Worm (Caenorhabditis elegans) whole organism, young adult: ENCODE data around the gene Y39A1A.21.

Experiments used
- B0035.1 ChIP-seq: sonication (generic microtip); optimal IDR thresholded peaks from 2 replicates; lab custom pipeline; 2016; ENCODE audit warnings: missing genetic modification characterization, mild to moderate bottlenecking, missing compliant biosample characterization, missing genotype, missing genetic modification reagents
- B0336.3 ChIP-seq: fragments of 200-800 bp; sonication (Bioruptor generic); IDR thresholded peaks from 2 replicates; pipeline ENCODE4 v1.3.6; 2022; ENCODE audit warnings: missing genetic modification characterization, missing compliant biosample characterization
- F22D6.2 ChIP-seq: sonication (generic microtip); optimal IDR thresholded peaks from 2 replicates; lab custom pipeline; 2016; ENCODE audit warnings: mild to moderate bottlenecking, missing genetic modification characterization, missing compliant biosample characterization
- K12H6.12 ChIP-seq: fragments of 200-800 bp; sonication (Bioruptor generic); optimal IDR thresholded peaks from 2 replicates; lab custom pipeline; 2018; ENCODE audit warnings: mild to moderate bottlenecking, missing genetic modification characterization, missing compliant biosample characterization
- T07F8.4 ChIP-seq: sonication (generic microtip); optimal IDR thresholded peaks from 2 replicates; lab custom pipeline; 2016; ENCODE audit warnings: mild to moderate bottlenecking, missing genetic modification characterization, moderate library complexity, missing compliant biosample characterization
- Y56A3A.18 ChIP-seq: fragments of 200-800 bp; sonication (Bioruptor generic); IDR thresholded peaks from 2 replicates; pipeline ENCODE4 v1.3.6; 2022; ENCODE audit warnings: missing genetic modification reagents, missing genetic modification characterization, missing compliant biosample characterization
- Y67H2A.10 ChIP-seq: fragments of 200-800 bp; sonication (Bioruptor generic); conservative IDR thresholded peaks from 2 replicates; pipeline ENCODE4 v1.3.6; 2022; ENCODE audit warnings: missing genetic modification reagents, missing genetic modification characterization, missing compliant biosample characterization
- Y79H2A.3 ChIP-seq: fragments of 200-800 bp; sonication (Bioruptor generic); conservative IDR thresholded peaks from 2 replicates; pipeline ENCODE4 v1.3.6; 2022; ENCODE audit warnings: missing genetic modification reagents, missing genetic modification characterization, missing compliant biosample characterization
- ZK185.1 ChIP-seq: sonication (generic microtip); optimal IDR thresholded peaks from 2 replicates; lab custom pipeline; 2016; ENCODE audit warnings: mild to moderate bottlenecking, missing genetic modification characterization, missing compliant biosample characterization; ENCODE audit not compliant: poor library complexity, severe bottlenecking
- ama-1 ChIP-seq, 3 experiments: fragments of 150-350 bp in 1 of 3; sonication (generic microtip) in 2 of 3; optimal IDR thresholded peaks; 2 replicates each; lab custom pipeline; 2014 to 2018; ENCODE audit warnings: missing biosample characterization in 2 of 3, missing genetic modification characterization in 2 of 3, missing genetic modification reagents in 2 of 3
- aptf-2 ChIP-seq: fragments of 200-800 bp; sonication (Bioruptor generic); conservative IDR thresholded peaks from 2 replicates; pipeline ENCODE4 v1.3.6; 2022; ENCODE audit warnings: missing genetic modification reagents, missing genetic modification characterization, missing compliant biosample characterization
- atf-7 ChIP-seq: sonication (generic microtip); optimal IDR thresholded peaks from 2 replicates; lab custom pipeline; 2017; ENCODE audit warnings: mild to moderate bottlenecking, missing genetic modification characterization, missing compliant biosample characterization
- athp-1 ChIP-seq: sonication (generic microtip); optimal IDR thresholded peaks from 2 replicates; lab custom pipeline; 2017; ENCODE audit warnings: mild to moderate bottlenecking, missing genetic modification characterization, missing compliant biosample characterization
- attf-5 ChIP-seq: fragments of 200-800 bp; sonication (Bioruptor generic); optimal IDR thresholded peaks from 2 replicates; lab custom pipeline; 2018; ENCODE audit warnings: mild to moderate bottlenecking, missing genetic modification characterization, missing compliant biosample characterization
- attf-6 ChIP-seq: fragments of 200-800 bp; sonication (Bioruptor generic); IDR thresholded peaks from 2 replicates; pipeline ENCODE4 v1.3.6; 2022; ENCODE audit warnings: missing genetic modification reagents, missing genetic modification characterization, missing compliant biosample characterization
- bed-1 ChIP-seq: fragments of 200-800 bp; sonication (Bioruptor generic); IDR thresholded peaks from 2 replicates; pipeline ENCODE4 v1.3.6; 2022; ENCODE audit warnings: missing genetic modification reagents, missing genetic modification characterization, missing compliant biosample characterization
- cebp-1 ChIP-seq, 2 experiments: fragments of 200-800 bp in 1 of 2; sonication (Bioruptor generic) in 1 of 2; sonication (generic microtip) in 1 of 2; IDR thresholded peaks in 1 of 2; optimal IDR thresholded peaks in 1 of 2; 2 replicates each; pipeline versions ENCODE4 v1.3.6 to Lab custom; 2017 to 2022; ENCODE audit warnings: missing compliant biosample characterization in 2 of 2, missing genetic modification characterization in 2 of 2, mild to moderate bottlenecking in 1 of 2, missing genetic modification reagents in 1 of 2, moderate library complexity in 1 of 2
- ceh-79 ChIP-seq: sonication (generic microtip); optimal IDR thresholded peaks from 2 replicates; lab custom pipeline; 2017; ENCODE audit warnings: mild to moderate bottlenecking, missing genetic modification characterization, missing compliant biosample characterization
- chd-7 ChIP-seq: sonication (generic microtip); optimal IDR thresholded peaks from 2 replicates; lab custom pipeline; 2016; ENCODE audit warnings: mild to moderate bottlenecking, missing genetic modification characterization, moderate library complexity, missing compliant biosample characterization
- die-1 ChIP-seq: sonication (generic microtip); optimal IDR thresholded peaks from 2 replicates; lab custom pipeline; 2016; ENCODE audit warnings: missing genotype, mild to moderate bottlenecking, missing genetic modification characterization, missing compliant biosample characterization
- efl-1 ChIP-seq: fragments of 150-350 bp; optimal IDR thresholded peaks from 2 replicates; lab custom pipeline; 2014; ENCODE audit warnings: missing biosample characterization, missing genetic modification reagents, missing genetic modification characterization
- ekl-4 ChIP-seq: fragments of 200-800 bp; sonication (Bioruptor generic); IDR thresholded peaks from 2 replicates; pipeline ENCODE4 v1.3.6; 2022; ENCODE audit warnings: missing genetic modification reagents, missing genetic modification characterization, missing compliant biosample characterization
- him-1 ChIP-seq: sonication (generic microtip); optimal IDR thresholded peaks from 2 replicates; lab custom pipeline; 2016; ENCODE audit warnings: missing genotype, missing genetic modification reagents, missing genetic modification characterization, missing compliant biosample characterization
- hlh-12 ChIP-seq: sonication (generic microtip); optimal IDR thresholded peaks from 2 replicates; lab custom pipeline; 2016; ENCODE audit warnings: missing genetic modification characterization, missing compliant biosample characterization
- hsf-1 ChIP-seq: fragments of 200-800 bp; sonication (Bioruptor generic); IDR thresholded peaks from 2 replicates; pipeline ENCODE4 v1.3.6; 2022; ENCODE audit warnings: missing genetic modification reagents, missing genetic modification characterization, missing compliant biosample characterization
- lag-1 ChIP-seq: fragments of 200-800 bp; sonication (Bioruptor generic); IDR thresholded peaks from 2 replicates; pipeline ENCODE4 v1.3.6; 2022; ENCODE audit warnings: missing genetic modification reagents, missing genetic modification characterization, missing compliant biosample characterization
- lin-26 ChIP-seq: fragments of 200-800 bp; sonication (Bioruptor generic); IDR thresholded peaks from 2 replicates; pipeline ENCODE4 v1.3.6; 2022; ENCODE audit warnings: missing genetic modification reagents, missing genetic modification characterization, missing compliant biosample characterization
- lsy-27 ChIP-seq: sonication (generic microtip); optimal IDR thresholded peaks from 2 replicates; lab custom pipeline; 2017; ENCODE audit warnings: missing genetic modification characterization, mild to moderate bottlenecking, missing compliant biosample characterization, antibody characterized with exemption, missing genotype, borderline replicate concordance; ENCODE audit not compliant: insufficient read depth
- madf-10 ChIP-seq: sonication (generic microtip); optimal IDR thresholded peaks from 2 replicates; lab custom pipeline; 2016; ENCODE audit warnings: mild to moderate bottlenecking, missing genetic modification characterization, missing compliant biosample characterization
- madf-3 ChIP-seq: fragments of 200-800 bp; sonication (Bioruptor generic); IDR thresholded peaks from 2 replicates; pipeline ENCODE4 v1.3.6; 2022; ENCODE audit warnings: missing genetic modification reagents, missing genetic modification characterization, missing compliant biosample characterization
- madf-8 ChIP-seq: fragments of 200-800 bp; sonication (Bioruptor generic); conservative IDR thresholded peaks from 2 replicates; pipeline ENCODE4 v1.3.6; 2022; ENCODE audit warnings: missing genetic modification reagents, missing genetic modification characterization, missing compliant biosample characterization
- mxl-1 ChIP-seq: sonication (generic microtip); optimal IDR thresholded peaks from 2 replicates; lab custom pipeline; 2016; ENCODE audit warnings: missing genetic modification characterization, missing compliant biosample characterization
- nfya-2 ChIP-seq: fragments of 200-800 bp; sonication (Bioruptor generic); IDR thresholded peaks from 2 replicates; pipeline ENCODE4 v1.3.6; 2022; ENCODE audit warnings: missing genetic modification reagents, missing genetic modification characterization, missing compliant biosample characterization
- nhr-120 ChIP-seq: fragments of 200-800 bp; sonication (Bioruptor generic); IDR thresholded peaks from 2 replicates; pipeline ENCODE4 v1.3.6; 2022; ENCODE audit warnings: missing genetic modification characterization, missing compliant biosample characterization
- nhr-179 ChIP-seq: sonication (generic microtip); optimal IDR thresholded peaks from 2 replicates; lab custom pipeline; 2016; ENCODE audit warnings: mild to moderate bottlenecking, missing genetic modification characterization, missing compliant biosample characterization
- nhr-80 ChIP-seq: sonication (generic microtip); optimal IDR thresholded peaks from 2 replicates; lab custom pipeline; 2016; ENCODE audit warnings: missing genetic modification characterization, missing compliant biosample characterization
- nhr-90 ChIP-seq: sonication (generic microtip); optimal IDR thresholded peaks from 2 replicates; lab custom pipeline; 2016; ENCODE audit warnings: missing genotype, mild to moderate bottlenecking, missing genetic modification characterization, missing compliant biosample characterization
- pha-4 ChIP-seq: fragments of 150-350 bp; sonication (generic microtip); optimal IDR thresholded peaks from 2 replicates; lab custom pipeline; 2014; ENCODE audit warnings: missing biosample characterization, missing genetic modification reagents, missing genetic modification characterization
- rpc-1 ChIP-seq, 2 experiments: fragments of 150-350 bp in 1 of 2; sonication (generic microtip) in 1 of 2; optimal IDR thresholded peaks; 2 replicates each; lab custom pipeline; 2014 to 2018; ENCODE audit warnings: missing biosample characterization in 1 of 2, missing genetic modification characterization in 1 of 2, missing genetic modification reagents in 1 of 2, missing genotype in 1 of 2
- sea-2 ChIP-seq: fragments of 200-800 bp; sonication (Bioruptor generic); IDR thresholded peaks from 2 replicates; pipeline ENCODE4 v1.3.6; 2022; ENCODE audit warnings: missing genetic modification characterization, missing compliant biosample characterization
- snpc-1.1 ChIP-seq: sonication (generic microtip); optimal IDR thresholded peaks from 2 replicates; lab custom pipeline; 2017; ENCODE audit warnings: missing genetic modification characterization, mild to moderate bottlenecking, missing compliant biosample characterization, antibody characterized with exemption, moderate library complexity, missing genotype, missing genetic modification reagents; ENCODE audit not compliant: insufficient read depth
- snpc-3.4 ChIP-seq: sonication (generic microtip); optimal IDR thresholded peaks from 2 replicates; lab custom pipeline; 2017; ENCODE audit warnings: missing genetic modification characterization, mild to moderate bottlenecking, missing compliant biosample characterization, antibody characterized with exemption, moderate library complexity, missing genotype, missing genetic modification reagents
- tlf-1 ChIP-seq: fragments of 200-800 bp; sonication (Bioruptor generic); optimal IDR thresholded peaks from 2 replicates; lab custom pipeline; 2018; ENCODE audit warnings: mild to moderate bottlenecking, missing genetic modification characterization, missing compliant biosample characterization
- unc-130 ChIP-seq: sonication (generic microtip); optimal IDR thresholded peaks from 2 replicates; lab custom pipeline; 2016; ENCODE audit warnings: missing genetic modification reagents, missing genetic modification characterization, missing compliant biosample characterization
- xnd-1 ChIP-seq: sonication (generic microtip); optimal IDR thresholded peaks from 2 replicates; lab custom pipeline; 2016; ENCODE audit warnings: missing genotype, missing genetic modification reagents, missing genetic modification characterization, missing compliant biosample characterization
- zim-3 ChIP-seq: sonication (generic microtip); optimal IDR thresholded peaks from 2 replicates; lab custom pipeline; 2017; ENCODE audit warnings: mild to moderate bottlenecking, missing genetic modification characterization, moderate library complexity, missing compliant biosample characterization
- ztf-25 ChIP-seq: fragments of 200-800 bp; sonication (Bioruptor generic); IDR thresholded peaks from 2 replicates; pipeline ENCODE4 v1.3.6; 2022; ENCODE audit warnings: missing genetic modification reagents, missing genetic modification characterization, missing compliant biosample characterization
- ztf-26 ChIP-seq: sonication (generic microtip); optimal IDR thresholded peaks from 2 replicates; lab custom pipeline; 2017; ENCODE audit warnings: missing genetic modification characterization, missing compliant biosample characterization

Y39A1A.21 gene

ce11 chrIII:10720170-10720569 lies 13.3 kb upstream of the Y39A1A.21 start (continued):
- TF ChIP-seq B0035.1 (tag; lab: Kevin White, UChicago): no peak
- TF ChIP-seq lsy-27 (tag; lab: Kevin White, UChicago): no peak
- no peak for TF ChIP-seq unc-130 (GFP tag; lab: Kevin White, UChicago)
- TF ChIP-seq madf-10 (tag; lab: Kevin White, UChicago): peak; percentile 10
- TF ChIP-seq nfya-2 (GFP tag; lab: Robert Waterston, UW): no peak
- peak; percentile 83 for TF ChIP-seq chd-7 (tag; lab: Kevin White, UChicago)
- TF ChIP-seq bed-1 (GFP tag; lab: Robert Waterston, UW): no peak
- no peak for TF ChIP-seq snpc-1.1 (tag; lab: Kevin White, UChicago)
- TF ChIP-seq cebp-1 (GFP tag; IDR thresholded peaks at IDR 0.05; lab: Robert Waterston, UW): peak; percentile 52; the same call in 1 of the 2 replicates
- TF ChIP-seq cebp-1 (tag; optimal IDR thresholded peaks at IDR 0.05; lab: Kevin White, UChicago): peak; percentile 84
- no peak for TF ChIP-seq pha-4
- TF ChIP-seq nhr-179 (tag; lab: Kevin White, UChicago): no peak
- no peak for TF ChIP-seq ama-1 (optimal IDR thresholded peaks at IDR 0.05; lab: Kevin White, UChicago)
- no peak for TF ChIP-seq ama-1 (GFP tag; optimal IDR thresholded peaks at IDR 0.05; lab: Kevin White, UChicago)
- TF ChIP-seq snpc-3.4 (tag; lab: Kevin White, UChicago): no peak
- TF ChIP-seq xnd-1 (tag; lab: Kevin White, UChicago): no peak
- TF ChIP-seq lag-1 (GFP tag; lab: Robert Waterston, UW): no peak
- peak; percentile 81 for TF ChIP-seq attf-5
- peak; percentile 80 for TF ChIP-seq atf-7 (tag; lab: Kevin White, UChicago)
- no peak for TF ChIP-seq ztf-25
- no peak for TF ChIP-seq T07F8.4
- TF ChIP-seq ekl-4 (GFP tag; lab: Robert Waterston, UW): peak; percentile 78
- peak; percentile 46 for TF ChIP-seq athp-1 (tag; lab: Kevin White, UChicago)
- TF ChIP-seq attf-6: no peak
- no peak for TF ChIP-seq zim-3 (tag; lab: Kevin White, UChicago)
- TF ChIP-seq nhr-80 (tag; lab: Kevin White, UChicago): peak; percentile 95
- TF ChIP-seq efl-1 (GFP tag; lab: Kevin White, UChicago): peak; percentile 17
- no peak for TF ChIP-seq rpc-1 (optimal IDR thresholded peaks at IDR 0.05; lab: Kevin White, UChicago)
- no peak for TF ChIP-seq rpc-1 (tag; optimal IDR thresholded peaks at IDR 0.05; lab: Kevin White, UChicago)
- peak; percentile 42 for TF ChIP-seq ZK185.1 (tag; lab: Kevin White, UChicago)
- no peak for TF ChIP-seq Y79H2A.3
- 0 out of 2 replicates have a peak, but pooled peaks have one; percentile 19 for TF ChIP-seq Y56A3A.18 (GFP tag; lab: Robert Waterston, UW)
- TF ChIP-seq hlh-12: no peak
- TF ChIP-seq nhr-90: no peak
- peak; percentile 59 for TF ChIP-seq ztf-26
- TF ChIP-seq nhr-120: no peak
- no peak for TF ChIP-seq ceh-79 (tag; lab: Kevin White, UChicago)
- TF ChIP-seq sea-2: no peak
- no peak for TF ChIP-seq F22D6.2 (tag; lab: Kevin White, UChicago)
- no peak for TF ChIP-seq aptf-2
- no peak for TF ChIP-seq madf-8
- TF ChIP-seq Y67H2A.10 (GFP tag; lab: Robert Waterston, UW): peak; percentile 61; the same call in 1 of the 2 replicates
- TF ChIP-seq mxl-1: no peak
- no peak for TF ChIP-seq madf-3 (GFP tag; lab: Robert Waterston, UW)
- TF ChIP-seq hsf-1: 0 out of 2 replicates have a peak, but pooled peaks have one; percentile 7
- TF ChIP-seq lin-26 (GFP tag; lab: Robert Waterston, UW): peak; percentile 73
- peak; percentile 81 for TF ChIP-seq B0336.3
- peak; percentile 57 for TF ChIP-seq tlf-1 (GFP tag; lab: Kevin White, UChicago)
- TF ChIP-seq die-1 (tag; lab: Kevin White, UChicago): no peak
- TF ChIP-seq K12H6.12 (tag; lab: Kevin White, UChicago): peak; percentile 72
- no peak for TF ChIP-seq him-1 (tag; lab: Kevin White, UChicago)
